Fruit fly (Drosophila melanogaster) whole organism, pupa: ENCODE results near the gene CG34126.

Experiments
- CG17806 ChIP-seq: fragments of 200-800 bp; sonication (Bioruptor generic); optimal IDR thresholded peaks from 2 replicates; lab custom pipeline; 2018; ENCODE audit warnings: missing biosample characterization, mild to moderate bottlenecking, missing genetic modification characterization, moderate library complexity
- CG34367 ChIP-seq: fragments of 200-800 bp; sonication (Bioruptor generic); optimal IDR thresholded peaks from 2 replicates; lab custom pipeline; 2018; ENCODE audit warnings: missing biosample characterization, mild to moderate bottlenecking, missing genetic modification characterization
- Pif1B ChIP-seq: fragments of 200-800 bp; sonication (Bioruptor generic); optimal IDR thresholded peaks from 3 replicates; lab custom pipeline; 2016; ENCODE audit warnings: missing biosample characterization, missing genetic modification characterization
- gl ChIP-seq: fragments of 200-800 bp; sonication (Bioruptor generic); optimal IDR thresholded peaks from 2 replicates; lab custom pipeline; 2018; ENCODE audit warnings: missing biosample characterization, mild to moderate bottlenecking, missing genetic modification characterization
- rn ChIP-seq: fragments of 200-800 bp; sonication (Bioruptor generic); IDR thresholded peaks from 2 replicates; pipeline ENCODE4 v1.3.6; 2022; ENCODE audit warnings: missing biosample characterization, missing genetic modification characterization

- TF ChIP-seq CG17806 (tag; lab: Kevin White, UChicago): peak; percentile 97
- TF ChIP-seq gl (tag; lab: Kevin White, UChicago): peak; percentile 89
- TF ChIP-seq Pif1B (GFP tag; lab: Kevin White, UChicago): peak; percentile 91
- peak; percentile 97 for TF ChIP-seq rn
- TF ChIP-seq CG34367 (tag; lab: Kevin White, UChicago): peak; percentile 97
Observed at dm6 chr2L:4945300-4945699, 36.1 kb upstream of the CG34126 start, which contains the start of the genes mRpL24 and betaggt-I.
